Fruit fly (Drosophila melanogaster) whole organism, embryonic: Measurements from ENCODE around the gene Polr3A.

Source experiments
- Antp ChIP-seq: fragments of 200-800 bp; sonication (Bioruptor generic); optimal IDR thresholded peaks from 3 replicates; lab custom pipeline; 2016; ENCODE audit warnings: missing biosample characterization, missing genetic modification characterization
- Atf6 ChIP-seq: fragments of 200-800 bp; sonication (Bioruptor generic); IDR thresholded peaks from 2 replicates; pipeline ENCODE4 v1.3.6; 2022; ENCODE audit warnings: missing biosample characterization, missing genetic modification characterization
- CG10431 ChIP-seq: fragments of 200-800 bp; sonication (Bioruptor generic); optimal IDR thresholded peaks from 3 replicates; lab custom pipeline; 2018; ENCODE audit warnings: missing biosample characterization, mild to moderate bottlenecking, missing genetic modification characterization
- CG10462 ChIP-seq: fragments of 200-800 bp; sonication (Bioruptor generic); optimal IDR thresholded peaks from 2 replicates; lab custom pipeline; 2016; ENCODE audit warnings: missing biosample characterization, missing genetic modification characterization
- CG10543 ChIP-seq: fragments of 200-800 bp; sonication (Bioruptor generic); optimal IDR thresholded peaks from 3 replicates; lab custom pipeline; 2017; ENCODE audit warnings: missing biosample characterization, mild to moderate bottlenecking, missing genetic modification characterization, moderate library complexity
- CG10565 ChIP-seq: fragments of 200-800 bp; sonication (Bioruptor generic); optimal IDR thresholded peaks from 3 replicates; lab custom pipeline; 2016; ENCODE audit warnings: missing biosample characterization, mild to moderate bottlenecking, missing genetic modification characterization
- CG11695 ChIP-seq: fragments of 200-800 bp; sonication (Bioruptor generic); IDR thresholded peaks from 3 replicates; pipeline ENCODE4 v1.3.6; 2022; ENCODE audit warnings: missing biosample characterization, missing genetic modification characterization
- CG12071 ChIP-seq: fragments of 200-800 bp; sonication (Bioruptor generic); optimal IDR thresholded peaks from 3 replicates; lab custom pipeline; 2018; ENCODE audit warnings: missing biosample characterization, mild to moderate bottlenecking, missing genetic modification characterization
- CG15479 ChIP-seq: fragments of 200-800 bp; sonication (Bioruptor generic); optimal IDR thresholded peaks from 3 replicates; lab custom pipeline; 2019; ENCODE audit warnings: missing biosample characterization, mild to moderate bottlenecking, missing genetic modification characterization, moderate library complexity
- CG16863 ChIP-seq: fragments of 200-800 bp; sonication (Bioruptor generic); optimal IDR thresholded peaks from 3 replicates; lab custom pipeline; 2016; ENCODE audit warnings: missing biosample characterization, missing genetic modification characterization
- CG17385 ChIP-seq: fragments of 200-800 bp; sonication (Bioruptor generic); optimal IDR thresholded peaks from 3 replicates; lab custom pipeline; 2018; ENCODE audit warnings: missing biosample characterization, mild to moderate bottlenecking, missing genetic modification characterization
- CG1792 ChIP-seq: fragments of 200-800 bp; sonication (Bioruptor generic); optimal IDR thresholded peaks from 2 replicates; lab custom pipeline; 2016; ENCODE audit warnings: missing biosample characterization, missing genetic modification characterization
- CG1832 ChIP-seq: fragments of 200-800 bp; sonication (Bioruptor generic); optimal IDR thresholded peaks from 2 replicates; lab custom pipeline; 2017; ENCODE audit warnings: missing biosample characterization, mild to moderate bottlenecking, missing genetic modification characterization, inconsistent platforms
- CG2202 ChIP-seq: fragments of 200-800 bp; sonication (Bioruptor generic); optimal IDR thresholded peaks from 2 replicates; lab custom pipeline; 2018; ENCODE audit warnings: missing biosample characterization, mild to moderate bottlenecking, missing genetic modification characterization
- CG3065 ChIP-seq: fragments of 200-800 bp; sonication (Bioruptor generic); optimal IDR thresholded peaks from 2 replicates; lab custom pipeline; 2016; ENCODE audit warnings: missing biosample characterization, missing genetic modification characterization
- CG31224 ChIP-seq: fragments of 200-800 bp; sonication (Bioruptor generic); IDR thresholded peaks from 2 replicates; pipeline ENCODE4 v1.3.6; 2022; ENCODE audit warnings: missing biosample characterization, missing genetic modification characterization
- CG34376 ChIP-seq: fragments of 200-800 bp; sonication (Bioruptor generic); optimal IDR thresholded peaks from 2 replicates; lab custom pipeline; 2018; ENCODE audit warnings: missing biosample characterization, mild to moderate bottlenecking, missing genetic modification characterization
- CG5953 ChIP-seq: fragments of 200-800 bp; sonication (Bioruptor generic); IDR thresholded peaks from 2 replicates; pipeline ENCODE4 v1.3.6; 2022; ENCODE audit warnings: missing biosample characterization, missing genetic modification characterization
- CG6272 ChIP-seq: fragments of 200-800 bp; sonication (Bioruptor generic); IDR thresholded peaks from 2 replicates; pipeline ENCODE4 v1.3.6; 2022; ENCODE audit warnings: missing biosample characterization, missing genetic modification characterization
- CG6683 ChIP-seq: fragments of 200-800 bp; sonication (Bioruptor generic); optimal IDR thresholded peaks from 2 replicates; lab custom pipeline; 2017; ENCODE audit warnings: missing biosample characterization, mild to moderate bottlenecking, missing genetic modification characterization, missing genetic modification reagents
- CG7271 ChIP-seq: fragments of 200-800 bp; sonication (Bioruptor generic); optimal IDR thresholded peaks from 2 replicates; lab custom pipeline; 2018; ENCODE audit warnings: missing biosample characterization, mild to moderate bottlenecking, missing genetic modification characterization, moderate library complexity
- CG8290 ChIP-seq, 3 experiments: fragments of 200-800 bp; sonication (Bioruptor generic); optimal IDR thresholded peaks; 2 replicates each; lab custom pipeline; 2016 to 2019; ENCODE audit warnings: missing biosample characterization in 3 of 3, missing genetic modification characterization in 3 of 3, mild to moderate bottlenecking in 2 of 3, moderate library complexity in 1 of 3
- D19B ChIP-seq: fragments of 200-800 bp; sonication (Bioruptor generic); optimal IDR thresholded peaks from 2 replicates; lab custom pipeline; 2017; ENCODE audit warnings: missing biosample characterization, mild to moderate bottlenecking, missing genetic modification characterization
- Dad ChIP-seq: fragments of 200-800 bp; sonication (Bioruptor generic); optimal IDR thresholded peaks from 3 replicates; lab custom pipeline; 2016; ENCODE audit warnings: missing biosample characterization, missing genetic modification characterization
- Dek ChIP-seq: fragments of 200-800 bp; sonication (Bioruptor generic); optimal IDR thresholded peaks from 3 replicates; lab custom pipeline; 2019; ENCODE audit warnings: missing biosample characterization, mild to moderate bottlenecking, missing genetic modification characterization, moderate library complexity
- Doc3 ChIP-seq: fragments of 200-800 bp; sonication (Bioruptor generic); IDR thresholded peaks from 3 replicates; pipeline ENCODE4 v1.3.6; 2022; ENCODE audit warnings: missing biosample characterization, missing genetic modification characterization; ENCODE audit not compliant: partially characterized antibody
- Dref ChIP-seq: fragments of 200-800 bp; sonication (Bioruptor generic); IDR thresholded peaks from 2 replicates; pipeline ENCODE4 v1.3.6; 2022; ENCODE audit warnings: missing biosample characterization, missing genetic modification characterization
- GATAe ChIP-seq: fragments of 200-800 bp; sonication (Bioruptor generic); conservative IDR thresholded peaks from 2 replicates; pipeline ENCODE4 v1.3.6; 2022; ENCODE audit warnings: missing biosample characterization, missing genetic modification characterization
- Gug ChIP-seq: fragments of 200-800 bp; sonication (Bioruptor generic); IDR thresholded peaks from 4 replicates; pipeline ENCODE4 v1.3.6; 2022; ENCODE audit warnings: missing biosample characterization, missing genetic modification characterization
- Jarid2 ChIP-seq: fragments of 200-800 bp; sonication (Bioruptor generic); optimal IDR thresholded peaks from 3 replicates; lab custom pipeline; 2017; ENCODE audit warnings: mild to moderate bottlenecking, missing biosample characterization, missing genetic modification reagents, missing genetic modification characterization
- Meics ChIP-seq: fragments of 200-800 bp; sonication (Bioruptor generic); optimal IDR thresholded peaks from 2 replicates; lab custom pipeline; 2017; ENCODE audit warnings: missing biosample characterization, mild to moderate bottlenecking, missing genetic modification characterization
- TFAM ChIP-seq: fragments of 200-800 bp; sonication (Bioruptor generic); optimal IDR thresholded peaks from 2 replicates; lab custom pipeline; 2017; ENCODE audit warnings: missing biosample characterization, missing genetic modification characterization, inconsistent platforms
- YL-1 ChIP-seq: fragments of 200-800 bp; sonication (Bioruptor generic); optimal IDR thresholded peaks from 3 replicates; lab custom pipeline; 2017; ENCODE audit warnings: missing biosample characterization, mild to moderate bottlenecking, missing genetic modification characterization
- ac ChIP-seq: fragments of 200-800 bp; sonication (Bioruptor generic); optimal IDR thresholded peaks from 3 replicates; lab custom pipeline; 2017; ENCODE audit warnings: missing biosample characterization, mild to moderate bottlenecking, missing genetic modification characterization
- cad ChIP-seq: fragments of >200 bp; optimal IDR thresholded peaks from 2 replicates; lab custom pipeline; 2017; ENCODE audit warnings: missing biosample characterization, missing genetic modification characterization
- cg ChIP-seq: fragments of 200-800 bp; sonication (Bioruptor generic); optimal IDR thresholded peaks from 3 replicates; lab custom pipeline; 2019; ENCODE audit warnings: missing biosample characterization, mild to moderate bottlenecking, missing genetic modification characterization, moderate library complexity
- chn ChIP-seq: fragments of 200-800 bp; sonication (Bioruptor generic); optimal IDR thresholded peaks from 2 replicates; lab custom pipeline; 2016; ENCODE audit warnings: missing biosample characterization, missing genetic modification characterization
- dati ChIP-seq: fragments of 200-800 bp; sonication (Bioruptor generic); IDR thresholded peaks from 2 replicates; pipeline ENCODE4 v1.3.6; 2022; ENCODE audit warnings: missing biosample characterization, missing genetic modification characterization
- dmrt11E ChIP-seq: fragments of 200-800 bp; sonication (Bioruptor generic); optimal IDR thresholded peaks from 3 replicates; lab custom pipeline; 2018; ENCODE audit warnings: missing biosample characterization, mild to moderate bottlenecking, missing genetic modification characterization, moderate library complexity
- ems ChIP-seq: fragments of 200-800 bp; sonication (Bioruptor generic); optimal IDR thresholded peaks from 3 replicates; lab custom pipeline; 2016; ENCODE audit warnings: missing biosample characterization, missing genetic modification characterization
- eyg ChIP-seq: fragments of 200-800 bp; sonication (Bioruptor generic); optimal IDR thresholded peaks from 3 replicates; lab custom pipeline; 2016; ENCODE audit warnings: missing biosample characterization, missing genetic modification characterization
- fd64A ChIP-seq: fragments of 200-800 bp; sonication (Bioruptor generic); optimal IDR thresholded peaks from 3 replicates; lab custom pipeline; 2018; ENCODE audit warnings: missing biosample characterization, mild to moderate bottlenecking, missing genetic modification characterization
- gsb ChIP-seq: fragments of 200-800 bp; sonication (Bioruptor generic); IDR thresholded peaks from 2 replicates; pipeline ENCODE4 v1.3.6; 2022; ENCODE audit warnings: missing biosample characterization, missing genetic modification characterization
- gt ChIP-seq: fragments of 200-800 bp; sonication (Bioruptor generic); IDR thresholded peaks from 2 replicates; pipeline ENCODE4 v1.3.6; 2022; ENCODE audit warnings: missing biosample characterization, missing genetic modification characterization
- hb ChIP-seq: fragments of 200-800 bp; sonication (Bioruptor generic); IDR thresholded peaks from 3 replicates; pipeline ENCODE4 v1.3.6; 2022; ENCODE audit warnings: missing biosample characterization, missing genetic modification characterization; ENCODE audit not compliant: partially characterized antibody
- nau ChIP-seq: fragments of 200-800 bp; sonication (Bioruptor generic); optimal IDR thresholded peaks from 3 replicates; lab custom pipeline; 2017; ENCODE audit warnings: missing biosample characterization, mild to moderate bottlenecking, missing genetic modification characterization, missing genetic modification reagents
- psq ChIP-seq: fragments of 200-800 bp; sonication (Bioruptor generic); optimal IDR thresholded peaks from 2 replicates; lab custom pipeline; 2017; ENCODE audit warnings: missing biosample characterization, missing genetic modification characterization
- sc ChIP-seq, 3 experiments: fragments of >200 bp in 2 of 3; fragments of 200-800 bp in 1 of 3; sonication (Bioruptor generic) in 1 of 3; optimal IDR thresholded peaks; 2 replicates in 2 of 3; 3 replicates in 1 of 3; lab custom pipeline; 2017; ENCODE audit warnings: mild to moderate bottlenecking in 1 of 3, missing biosample characterization in 1 of 3, missing genetic modification characterization in 1 of 3, missing genetic modification reagents in 1 of 3
- twi ChIP-seq: fragments of 200-800 bp; optimal IDR thresholded peaks from 2 replicates; lab custom pipeline; 2019; ENCODE audit warnings: missing biosample characterization, mild to moderate bottlenecking, missing genetic modification characterization, moderate library complexity

The Polr3A gene

DNA sequence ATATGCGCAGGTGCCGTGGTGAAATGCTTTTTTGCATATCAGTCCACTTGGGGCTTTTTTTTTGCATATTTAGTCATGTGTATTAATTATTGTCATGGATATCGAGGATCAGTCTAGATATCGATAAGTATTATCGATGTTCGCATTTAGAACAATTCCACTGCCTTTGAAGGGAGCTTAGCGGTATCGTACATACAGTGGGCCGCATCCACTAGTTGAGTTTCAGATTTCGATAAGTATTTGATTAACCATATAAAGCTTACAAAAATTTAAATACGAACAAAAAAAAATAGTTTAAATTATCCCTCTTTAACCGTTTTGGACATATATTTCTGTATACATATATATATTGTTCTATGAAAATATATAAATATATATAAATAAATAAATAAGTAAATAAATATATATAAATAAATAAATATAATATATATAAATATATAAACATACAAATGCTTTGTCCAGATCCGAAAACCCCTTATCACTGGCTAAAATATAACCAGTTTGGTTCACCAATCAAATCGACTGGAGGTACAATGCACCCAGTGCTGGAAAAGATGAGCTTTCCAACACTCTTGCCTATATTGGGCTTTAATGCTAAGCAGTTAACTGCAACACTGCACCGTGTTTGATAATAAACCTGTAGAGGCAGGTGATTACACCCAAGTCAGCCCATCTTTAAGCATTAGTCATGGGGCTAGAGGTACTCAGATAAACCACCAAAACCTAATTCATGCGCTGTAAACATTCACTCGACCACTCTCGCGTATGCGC is 40.3 kb downstream of the Polr3A start:
- TF ChIP-seq CG10565 (no peak), CG1792 (GFP tag; lab: Kevin White, UChicago) (no peak), psq (GFP tag; lab: Kevin White, UChicago) (no peak), Dref (peak; percentile 81), Gug (GFP tag; lab: Robert Waterston, UW) (no peak), CG17385 (GFP tag; lab: Kevin White, UChicago) (peak; percentile 36), CG6683 (GFP tag; lab: Kevin White, UChicago) (no peak), gsb (GFP tag; lab: Robert Waterston, UW) (no peak), CG10543 (GFP tag; lab: Kevin White, UChicago) (no peak), twi (tag; lab: Kevin White, UChicago) (no peak), Atf6 (GFP tag; lab: Robert Waterston, UW) (no peak), nau (no peak), CG1832 (GFP tag; lab: Kevin White, UChicago) (no peak), sc (optimal IDR thresholded peaks at IDR 0.05; lab: Kevin White, UChicago) (no peak), sc (GFP tag; optimal IDR thresholded peaks at IDR 0.05; lab: Kevin White, UChicago) (no peak), CG10462 (no peak), eyg (no peak), hb (GFP tag; lab: Robert Waterston, UW) (peak; percentile 70; the same call in 2 of the 3 replicates), cad (GFP tag; lab: Kevin White, UChicago) (no peak), fd64A (no peak), CG16863 (GFP tag; lab: Kevin White, UChicago) (no peak), CG3065 (GFP tag; lab: Kevin White, UChicago) (no peak), CG10431 (GFP tag; lab: Kevin White, UChicago) (no peak), ems (GFP tag; lab: Kevin White, UChicago) (no peak), YL-1 (GFP tag; lab: Kevin White, UChicago) (no peak), CG12071 (no peak), Antp (GFP tag; lab: Kevin White, UChicago) (no peak), Doc3 (GFP tag; lab: Robert Waterston, UW) (peak; percentile 64), CG6272 (GFP tag; lab: Robert Waterston, UW) (no peak), Jarid2 (no peak), CG2202 (tag; lab: Kevin White, UChicago) (no peak), CG31224 (GFP tag; lab: Robert Waterston, UW) (no peak), Dad (GFP tag; lab: Kevin White, UChicago) (no peak), dati (GFP tag; lab: Robert Waterston, UW) (no peak), chn (GFP tag; lab: Kevin White, UChicago) (no peak), CG7271 (tag; lab: Kevin White, UChicago) (no peak), Dek (tag; lab: Kevin White, UChicago) (no peak), CG11695 (no peak), CG34376 (GFP tag; lab: Kevin White, UChicago) (no peak), CG5953 (no peak), cg (GFP tag; lab: Kevin White, UChicago) (no peak), CG15479 (no peak), GATAe (GFP tag; lab: Robert Waterston, UW) (no peak), CG8290 (GFP tag; optimal IDR thresholded peaks at IDR 0.05; lab: Kevin White, UChicago) (peak; percentile 69), CG8290 (tag; optimal IDR thresholded peaks at IDR 0.05; lab: Kevin White, UChicago) (peak in 1 of 2 experiments; percentile 65), D19B (no peak), dmrt11E (tag; lab: Kevin White, UChicago) (peak; percentile 25), TFAM (GFP tag; lab: Kevin White, UChicago) (no peak), gt (GFP tag; lab: Robert Waterston, UW) (no peak), ac (no peak), Meics (peak; percentile 52)
